Worm (Caenorhabditis elegans): ENCODE results near the gene srh-264.

Gene srh-264

DNA sequence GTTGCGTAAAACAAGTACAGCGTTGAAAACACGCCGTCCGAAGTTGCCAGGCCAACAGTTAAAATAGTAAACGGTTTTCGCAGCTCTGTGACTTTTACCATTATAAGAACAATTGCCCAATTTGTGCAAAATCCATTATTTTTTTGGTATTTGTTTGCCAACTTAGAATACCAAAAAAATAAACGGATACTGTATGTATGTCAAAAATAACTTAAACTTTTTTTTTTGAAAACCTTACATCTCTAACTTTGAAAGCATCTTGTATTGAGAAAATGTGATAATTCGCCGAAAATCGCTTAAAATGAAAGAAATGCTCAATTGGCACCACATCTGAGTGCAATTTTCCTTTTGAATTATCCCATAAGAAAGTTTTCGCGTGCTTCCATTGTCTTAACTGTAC is 15.2 kb upstream of the srh-264 start, which contains the start of gene fbxa-199:
fbxa-199 (minus strand) TSS at position 101 of the 400 bp plus-strand sequence.
- TF ChIP-seq unc-62 (GFP tag; optimal IDR thresholded peaks at IDR 0.05) (no peak), nhr-11 (tag; optimal IDR thresholded peaks at IDR 0.05) (no peak), alr-1 (tag; optimal IDR thresholded peaks at IDR 0.05) (no peak), ztf-1 (GFP tag; conservative IDR thresholded peaks at IDR 0.05) (no peak), dmd-4 (tag; optimal IDR thresholded peaks at IDR 0.05) (no peak), nhr-21 (tag; optimal IDR thresholded peaks at IDR 0.05) (no peak)

DNA sequence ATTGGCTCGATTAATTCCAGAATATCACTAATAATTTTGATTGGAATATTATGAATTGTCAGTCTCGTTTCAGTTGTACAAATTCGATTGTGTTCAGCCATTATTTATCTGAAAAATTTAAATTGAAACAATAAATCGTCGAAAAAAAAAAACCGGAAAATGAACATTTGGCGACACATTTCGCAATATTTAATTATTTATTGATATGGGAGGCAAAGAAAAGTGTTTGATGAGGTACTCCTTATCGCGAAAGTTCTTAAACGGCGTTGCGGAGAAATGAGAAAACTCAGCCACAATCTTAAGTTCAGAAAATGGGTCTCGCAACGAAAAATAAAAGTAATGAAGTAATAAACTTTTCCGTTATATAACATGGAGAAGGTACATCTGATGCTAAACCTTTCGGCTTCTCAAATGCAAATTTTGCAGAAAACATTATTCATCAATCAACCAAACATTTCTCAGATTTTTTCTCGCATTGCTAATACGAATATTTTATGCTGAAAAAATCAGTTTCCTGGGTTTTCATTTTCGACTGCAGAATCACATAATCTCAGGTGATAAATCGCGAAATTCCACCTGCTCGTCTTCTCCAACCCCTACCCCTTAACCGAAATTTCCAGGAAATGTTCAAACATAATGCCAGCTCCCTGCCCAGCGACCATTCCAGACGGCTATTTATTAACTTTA is 14.1 kb upstream of the srh-264 start, which contains the start of the genes T06E6.15 and sri-7:
T06E6.15 (minus strand) TSS at position 101 of the 687 bp plus-strand sequence.
sri-7 (plus strand) TSS at position 637 of the 687 bp plus-strand sequence.
- TF ChIP-seq nhr-77 (tag; optimal IDR thresholded peaks at IDR 0.05) (no peak), fos-1 (tag; optimal IDR thresholded peaks at IDR 0.05) (peak; percentile 33), mab-5 (tag; optimal IDR thresholded peaks at IDR 0.05) (no peak)

DNA sequence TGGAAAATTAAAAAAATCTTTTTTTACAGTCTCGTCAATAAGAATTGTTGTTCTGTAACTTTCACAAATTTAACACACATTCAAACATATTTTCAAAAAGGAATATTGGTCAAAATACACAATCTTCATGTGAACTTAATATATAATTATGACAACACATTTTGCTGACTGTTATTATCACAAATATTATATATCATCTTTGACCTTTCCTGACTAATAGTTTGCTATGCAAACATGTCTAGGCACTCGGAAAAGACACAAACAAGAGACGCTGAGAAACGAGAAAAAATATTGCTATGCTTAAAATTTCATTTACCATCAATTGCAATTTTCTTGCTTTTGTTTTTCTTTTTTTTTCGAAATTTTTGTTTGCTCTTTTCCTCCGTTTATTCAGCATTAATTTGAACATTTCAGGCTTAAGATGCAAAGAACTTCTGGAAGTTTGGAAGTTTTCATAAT is 12.1 kb upstream of the srh-264 start, which contains the start of gene fbxa-135:
fbxa-135 (plus strand) TSS at position 409 of the 459 bp plus-strand sequence.
- TF ChIP-seq nhr-23 (tag; optimal IDR thresholded peaks at IDR 0.05) (no peak), fos-1 (tag; optimal IDR thresholded peaks at IDR 0.05) (peak; percentile 16)

DNA sequence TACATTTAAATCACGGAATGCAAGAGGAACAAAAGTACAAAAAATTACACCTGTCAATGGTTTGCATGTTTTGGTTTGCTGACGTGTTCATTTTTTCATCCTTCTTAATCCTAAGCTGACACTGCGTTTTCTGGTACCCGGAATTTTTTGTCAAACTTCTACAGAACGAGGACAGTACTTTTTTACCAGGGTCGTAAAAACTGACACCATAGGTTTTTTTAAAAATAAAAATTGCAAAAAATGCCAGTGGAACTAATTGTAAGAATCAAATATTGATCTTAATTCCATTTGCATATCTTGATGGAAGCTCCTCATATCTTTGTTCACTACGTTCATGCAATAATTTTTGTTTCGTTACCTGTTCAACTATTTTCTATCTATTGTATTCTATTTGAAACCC is 9.1 kb upstream of the srh-264 start, which contains the start of gene srh-258:
srh-258 (plus strand) TSS at position 301 of the 400 bp plus-strand sequence.
- no peak for TF ChIP-seq mab-5 (tag; optimal IDR thresholded peaks at IDR 0.05)
- no peak for TF ChIP-seq alr-1 (tag; optimal IDR thresholded peaks at IDR 0.05)
- TF ChIP-seq crh-2 (tag; optimal IDR thresholded peaks at IDR 0.05) = no peak
- TF ChIP-seq F13H6.1 (tag; optimal IDR thresholded peaks at IDR 0.05) = no peak
- TF ChIP-seq lsy-2 (tag; optimal IDR thresholded peaks at IDR 0.05) = no peak
- no peak for TF ChIP-seq dmd-4 (tag; optimal IDR thresholded peaks at IDR 0.05)
- TF ChIP-seq nhr-12 (tag; optimal IDR thresholded peaks at IDR 0.05) = no peak
- TF ChIP-seq elt-3 (tag; optimal IDR thresholded peaks at IDR 0.05) = no peak
- no peak for TF ChIP-seq lin-39 (tag; optimal IDR thresholded peaks at IDR 0.05)
- TF ChIP-seq zag-1 (tag; optimal IDR thresholded peaks at IDR 0.05) = no peak

DNA sequence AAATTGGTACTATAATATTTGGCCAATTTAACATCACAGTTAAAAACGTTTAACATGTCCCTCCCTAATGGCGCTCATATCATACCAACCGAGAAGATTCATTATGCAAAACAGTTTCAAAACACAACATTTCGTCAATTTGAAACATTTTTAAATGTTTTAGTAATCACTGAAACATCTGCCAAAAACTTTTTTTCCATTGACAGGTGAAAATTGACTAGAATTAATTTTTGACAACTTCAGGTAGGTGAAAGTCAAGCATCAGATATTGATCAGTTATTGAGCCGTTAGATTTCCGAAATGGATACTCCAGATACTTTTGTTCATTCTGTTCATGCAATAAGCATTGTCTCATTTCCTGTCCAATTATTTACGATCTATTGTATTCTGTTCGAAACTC is 7.0 kb upstream of the srh-264 start, which contains the start of gene srh-257:
srh-257 (plus strand) TSS at position 301 of the 400 bp plus-strand sequence.
- TF ChIP-seq mbf-1 (tag; optimal IDR thresholded peaks at IDR 0.05) (no peak), sma-3 (GFP tag; optimal IDR thresholded peaks at IDR 0.05) (no peak), nhr-237 (tag; optimal IDR thresholded peaks at IDR 0.05) (no peak)

DNA sequence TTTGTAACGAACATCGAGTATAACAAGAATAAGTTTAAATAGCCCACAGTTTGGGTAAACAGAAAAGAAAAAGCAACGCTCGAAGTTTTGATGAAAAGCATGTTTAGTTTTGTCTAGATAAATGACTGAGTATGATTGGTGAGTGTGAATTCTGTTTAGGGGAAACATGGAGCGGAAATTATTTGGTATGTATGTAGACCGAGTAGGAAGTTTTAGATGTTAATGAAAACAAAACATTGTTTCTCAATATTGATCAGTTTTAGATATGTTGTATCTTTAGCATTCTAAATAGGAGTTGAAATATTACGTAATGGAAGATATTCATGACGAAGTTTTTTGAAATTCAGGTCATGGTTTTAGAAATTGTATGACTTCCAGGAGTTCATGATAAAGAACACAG is 1.3 kb upstream of the srh-264 start, which contains the start of gene srbc-63:
srbc-63 (minus strand) TSS at position 101 of the 400 bp plus-strand sequence.
- TF ChIP-seq C34F6.9 (tag; optimal IDR thresholded peaks at IDR 0.05) (no peak), nhr-77 (tag; optimal IDR thresholded peaks at IDR 0.05) (no peak), sma-3 (GFP tag; optimal IDR thresholded peaks at IDR 0.05) (no peak), lsy-2 (tag; optimal IDR thresholded peaks at IDR 0.05) (no peak), mab-5 (tag; optimal IDR thresholded peaks at IDR 0.05) (no peak), nhr-25 (tag; optimal IDR thresholded peaks at IDR 0.05) (no peak), nhr-23 (tag; optimal IDR thresholded peaks at IDR 0.05) (no peak), mbf-1 (tag; optimal IDR thresholded peaks at IDR 0.05) (no peak), aly-2 (tag; optimal IDR thresholded peaks at IDR 0.05) (no peak), nhr-10 (tag; optimal IDR thresholded peaks at IDR 0.05) (no peak), unc-55 (GFP tag; optimal IDR thresholded peaks at IDR 0.05) (no peak), nhr-237 (tag; optimal IDR thresholded peaks at IDR 0.05) (no peak), ztf-1 (GFP tag; conservative IDR thresholded peaks at IDR 0.05) (no peak)

DNA sequence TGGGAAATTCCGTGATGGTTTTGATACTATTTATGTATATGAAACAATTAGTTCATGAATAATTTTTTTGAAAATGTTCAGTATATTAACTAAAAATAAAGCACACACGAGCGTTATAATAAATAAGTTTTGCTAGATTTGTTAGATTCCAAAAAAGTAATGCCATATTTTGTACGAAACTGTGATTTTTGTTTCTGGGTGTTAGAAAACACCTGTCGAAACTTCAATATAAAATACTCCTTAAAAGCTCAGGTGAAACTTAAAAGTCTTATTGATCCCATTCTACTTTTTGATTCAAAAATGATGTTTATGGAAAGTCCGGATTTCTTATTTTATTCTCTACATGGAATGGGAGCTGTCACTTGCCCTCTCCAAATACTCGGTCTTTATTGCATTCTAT is 2.0 kb downstream of the srh-264 start, which contains the start of gene srh-265:
srh-265 (plus strand) TSS at position 301 of the 400 bp plus-strand sequence.
- TF ChIP-seq mdl-1 (tag; optimal IDR thresholded peaks at IDR 0.05) (no peak), ztf-11 (tag; optimal IDR thresholded peaks at IDR 0.05) (no peak), snpc-4 (tag; optimal IDR thresholded peaks at IDR 0.05) (no peak), nhr-237 (tag; optimal IDR thresholded peaks at IDR 0.05) (no peak), blmp-1 (tag; optimal IDR thresholded peaks at IDR 0.05; ENCODE audit: insufficient read depth) (no peak), egl-27 (tag; optimal IDR thresholded peaks at IDR 0.05) (no peak), ZK546.5 (tag; optimal IDR thresholded peaks at IDR 0.05) (no peak), nhr-12 (tag; optimal IDR thresholded peaks at IDR 0.05) (no peak), lin-11 (tag; optimal IDR thresholded peaks at IDR 0.05) (no peak), nhr-10 (tag; optimal IDR thresholded peaks at IDR 0.05) (no peak), fos-1 (tag; optimal IDR thresholded peaks at IDR 0.05) (no peak), dmd-4 (tag; optimal IDR thresholded peaks at IDR 0.05) (no peak), elt-1 (tag; optimal IDR thresholded peaks at IDR 0.05) (no peak)

All from whole organism, L2 larva.